Worm (Caenorhabditis elegans) whole organism, early embryonic: ENCODE data around the gene K04F1.8.

Experiments
- aly-1 ChIP-seq: sonication (generic microtip); optimal IDR thresholded peaks from 2 replicates; lab custom pipeline; 2016; ENCODE audit warnings: missing genetic modification characterization, missing compliant biosample characterization
- ama-1 ChIP-seq: fragments of 150-350 bp; optimal IDR thresholded peaks from 2 replicates; lab custom pipeline; 2014
- ceh-13 ChIP-seq: fragments of 200-800 bp; sonication (Bioruptor generic); optimal IDR thresholded peaks from 2 replicates; lab custom pipeline; 2018; ENCODE audit warnings: mild to moderate bottlenecking, missing genetic modification characterization, missing compliant biosample characterization
- ceh-36 ChIP-seq: sonication (generic microtip); optimal IDR thresholded peaks from 2 replicates; lab custom pipeline; 2016; ENCODE audit warnings: missing genetic modification characterization, inconsistent platforms, missing compliant biosample characterization
- ets-7 ChIP-seq: sonication (generic microtip); optimal IDR thresholded peaks from 2 replicates; lab custom pipeline; 2016; ENCODE audit warnings: missing genotype, missing genetic modification characterization, missing compliant biosample characterization
- flt-1 ChIP-seq: fragments of 200-800 bp; sonication (Bioruptor generic); IDR thresholded peaks from 2 replicates; pipeline ENCODE4 v1.3.6; 2022; ENCODE audit warnings: missing genetic modification characterization, missing compliant biosample characterization
- hmbx-1 ChIP-seq: sonication (generic microtip); optimal IDR thresholded peaks from 2 replicates; lab custom pipeline; 2016; ENCODE audit warnings: mild to moderate bottlenecking, missing genetic modification characterization, missing compliant biosample characterization
- hmg-4 ChIP-seq: fragments of 200-800 bp; sonication (Bioruptor generic); optimal IDR thresholded peaks from 2 replicates; lab custom pipeline; 2018; ENCODE audit warnings: mild to moderate bottlenecking, missing genetic modification characterization, missing compliant biosample characterization
- hnd-1 ChIP-seq: sonication (generic microtip); optimal IDR thresholded peaks from 2 replicates; lab custom pipeline; 2016; ENCODE audit warnings: missing genetic modification characterization, missing compliant biosample characterization
- pes-1 ChIP-seq: fragments of 200-800 bp; sonication (Bioruptor generic); IDR thresholded peaks from 2 replicates; pipeline ENCODE4 v1.3.6; 2022; ENCODE audit warnings: missing genetic modification reagents, missing genetic modification characterization, missing compliant biosample characterization
- sea-1 ChIP-seq: fragments of 200-800 bp; sonication (Bioruptor generic); conservative IDR thresholded peaks from 2 replicates; pipeline ENCODE4 v1.3.6; 2022; ENCODE audit warnings: missing genetic modification characterization, missing compliant biosample characterization
- tbx-11 ChIP-seq: fragments of 200-800 bp; sonication (Bioruptor generic); IDR thresholded peaks from 2 replicates; pipeline ENCODE4 v1.3.6; 2022; ENCODE audit warnings: missing genetic modification characterization, missing compliant biosample characterization

ce11 chrV:1716892-1717291 lies 49.9 kb downstream of the K04F1.8 start, which contains the start of gene srw-103:
- TF ChIP-seq ceh-13 (GFP tag; lab: Kevin White, UChicago), result no peak
- no peak for TF ChIP-seq hmbx-1 (tag; lab: Kevin White, UChicago)
- TF ChIP-seq flt-1 (GFP tag; lab: Robert Waterston, UW), result no peak
- no peak for TF ChIP-seq ama-1 (lab: Kevin White, UChicago)
- no peak for TF ChIP-seq aly-1
- TF ChIP-seq ceh-36 (tag; lab: Kevin White, UChicago), result no peak
- no peak for TF ChIP-seq ets-7
- no peak for TF ChIP-seq hnd-1 (tag; lab: Kevin White, UChicago)
- no peak for TF ChIP-seq hmg-4
- TF ChIP-seq pes-1, result no peak
- TF ChIP-seq sea-1 (GFP tag; lab: Robert Waterston, UW), result no peak
- no peak for TF ChIP-seq tbx-11 (GFP tag; lab: Robert Waterston, UW)
